Worm (Caenorhabditis elegans): Measurements from ENCODE around the gene ify-1.

The ify-1 gene

DNA sequence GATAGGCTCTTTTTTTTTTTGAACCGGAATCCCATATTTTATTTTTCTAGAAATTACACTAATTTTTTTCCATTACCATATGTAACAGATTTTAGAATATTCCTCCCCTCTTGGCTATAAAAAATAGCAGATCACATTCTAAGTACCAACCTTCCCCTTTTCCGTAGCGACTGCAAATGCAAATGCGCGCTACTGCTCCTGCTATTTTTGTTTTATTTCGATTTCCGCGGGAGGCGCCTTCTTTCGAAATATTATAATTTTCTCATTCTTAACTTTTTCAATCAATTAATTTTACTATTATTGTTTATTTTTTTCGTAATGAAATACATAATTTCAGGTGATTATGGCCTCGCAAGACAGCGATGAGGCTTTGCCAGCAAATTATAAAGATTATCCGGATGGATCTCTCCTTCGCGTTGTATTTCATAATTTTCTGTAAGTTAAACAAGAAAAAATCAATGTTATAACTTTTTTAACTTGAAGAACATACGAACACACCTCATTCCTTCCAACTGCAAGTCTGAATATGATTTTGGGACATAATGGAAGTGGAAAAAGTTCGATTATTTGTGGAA is 6.9 kb upstream of the ify-1 start, which contains the start of gene smc-5 (continued):
- TF ChIP-seq unc-42 (tag; optimal IDR thresholded peaks at IDR 0.05) = peak; percentile 56
- TF ChIP-seq ceh-34 (tag; optimal IDR thresholded peaks at IDR 0.05) = peak; percentile 68
- no peak for TF ChIP-seq pha-4 (tag; optimal IDR thresholded peaks at IDR 0.05)
- TF ChIP-seq npax-4 (tag; optimal IDR thresholded peaks at IDR 0.05) = no peak
- TF ChIP-seq pha-2 (tag; optimal IDR thresholded peaks at IDR 0.05) = no peak

DNA sequence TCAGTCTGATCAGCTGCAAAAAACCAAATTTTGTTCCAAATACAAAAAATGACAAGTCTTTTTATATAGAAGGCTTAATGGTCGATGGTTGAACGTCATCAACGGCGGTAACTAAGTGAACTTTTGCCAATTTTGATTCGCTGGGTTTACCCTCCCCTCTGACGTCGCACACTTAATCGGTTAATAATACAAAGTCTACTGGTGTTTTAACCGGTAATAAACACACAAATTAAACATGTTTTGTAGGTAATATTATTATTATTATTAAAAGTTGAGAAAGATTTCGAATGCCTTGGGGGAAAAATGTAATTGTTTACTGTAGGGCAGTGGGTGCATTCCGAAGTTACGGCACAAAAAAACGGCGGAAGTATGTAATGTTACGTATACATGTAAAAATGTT is 5.7 kb upstream of the ify-1 start, which contains the start of gene pho-12:
TSS of gene pho-12 (minus strand) at position 101 of the 400 bp plus-strand sequence.
- TF ChIP-seq rnt-1 (tag; optimal IDR thresholded peaks at IDR 0.05) (no peak), T23F11.4 (GFP tag; optimal IDR thresholded peaks at IDR 0.05) (no peak), unc-42 (tag; optimal IDR thresholded peaks at IDR 0.05) (no peak), odd-2 (tag; optimal IDR thresholded peaks at IDR 0.05) (no peak), ama-1 (optimal IDR thresholded peaks at IDR 0.05) (no peak), ref-2 (tag; optimal IDR thresholded peaks at IDR 0.05) (no peak), ceh-18 (tag; optimal IDR thresholded peaks at IDR 0.05) (no peak), ceh-9 (tag; optimal IDR thresholded peaks at IDR 0.05) (no peak), C38D4.7 (GFP tag; optimal IDR thresholded peaks at IDR 0.05) (no peak), ahr-1 (tag; optimal IDR thresholded peaks at IDR 0.05) (no peak), fkh-6 (tag; optimal IDR thresholded peaks at IDR 0.05) (no peak), pat-9 (tag; optimal IDR thresholded peaks at IDR 0.05) (no peak), dve-1 (tag; optimal IDR thresholded peaks at IDR 0.05) (no peak)

DNA sequence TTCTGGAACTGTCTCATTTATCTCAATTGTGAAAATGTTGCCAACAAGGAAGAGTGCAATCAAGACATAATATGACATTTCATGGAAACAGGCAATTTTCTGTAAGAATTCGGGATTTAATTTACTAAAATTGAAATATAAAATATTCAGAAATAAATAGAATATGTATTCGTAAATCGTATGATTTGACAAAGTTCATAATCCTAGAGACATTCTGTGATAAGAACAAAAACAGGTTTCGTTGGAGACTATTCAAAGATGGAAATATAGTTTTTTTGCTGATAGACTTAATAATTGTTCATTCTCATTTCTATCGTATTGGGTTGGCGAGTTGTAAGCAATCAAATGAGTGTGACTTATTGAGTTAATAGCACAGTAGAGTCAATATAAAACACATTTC is 3.1 kb upstream of the ify-1 start, which contains the start of gene C27A2.12:
TSS of gene C27A2.12 (minus strand) at position 101 of the 400 bp plus-strand sequence.
- no peak for TF ChIP-seq pros-1 (tag; optimal IDR thresholded peaks at IDR 0.05)
- no peak for TF ChIP-seq mec-3 (tag; optimal IDR thresholded peaks at IDR 0.05; ENCODE audit: borderline replicate concordance)
- TF ChIP-seq ceh-22 (tag; optimal IDR thresholded peaks at IDR 0.05) = no peak
- TF ChIP-seq ceh-30 (tag; optimal IDR thresholded peaks at IDR 0.05) = no peak
- TF ChIP-seq unc-55 (GFP tag; optimal IDR thresholded peaks at IDR 0.05) = no peak
- TF ChIP-seq pax-1 (tag; optimal IDR thresholded peaks at IDR 0.05) = no peak
- TF ChIP-seq npax-4 (tag; optimal IDR thresholded peaks at IDR 0.05) = no peak
- no peak for TF ChIP-seq hlh-6 (tag; optimal IDR thresholded peaks at IDR 0.05)
- no peak for TF ChIP-seq hlh-8 (tag; optimal IDR thresholded peaks at IDR 0.05)
- no peak for TF ChIP-seq F13H6.1 (tag; optimal IDR thresholded peaks at IDR 0.05)
- TF ChIP-seq ceh-45 (GFP tag; IDR thresholded peaks at IDR 0.05) = no peak
- no peak for TF ChIP-seq lim-6 (tag; optimal IDR thresholded peaks at IDR 0.05)

DNA sequence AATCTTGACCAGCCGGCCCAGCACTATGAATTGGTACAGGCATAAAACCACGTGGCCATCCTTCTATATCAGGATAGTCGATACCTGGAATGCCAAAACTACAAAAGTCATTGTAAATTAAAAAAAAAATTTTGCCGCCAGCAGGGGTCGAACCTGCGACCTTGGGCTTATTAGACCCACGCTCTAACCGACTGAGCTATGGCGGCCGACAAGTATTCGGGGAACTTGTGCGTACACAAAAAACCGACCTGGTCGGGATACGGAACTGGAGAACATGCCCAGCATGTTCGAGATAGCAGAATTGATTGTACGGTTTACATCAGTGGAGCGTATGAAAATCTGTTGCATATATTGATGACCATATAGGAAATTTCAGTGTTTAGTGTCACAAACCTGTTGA is 2.3 kb upstream of the ify-1 start:
- TF ChIP-seq pat-9 (tag; optimal IDR thresholded peaks at IDR 0.05) (no peak), sdc-2 (tag; optimal IDR thresholded peaks at IDR 0.05) (no peak), unc-55 (GFP tag; optimal IDR thresholded peaks at IDR 0.05) (no peak), pha-4 (tag; optimal IDR thresholded peaks at IDR 0.05) (no peak), pqm-1 (tag; optimal IDR thresholded peaks at IDR 0.05) (no peak), nhr-232 (tag; optimal IDR thresholded peaks at IDR 0.05) (peak; percentile 35), ref-2 (tag; optimal IDR thresholded peaks at IDR 0.05) (no peak), ceh-45 (GFP tag; IDR thresholded peaks at IDR 0.05) (no peak), che-1 (tag; optimal IDR thresholded peaks at IDR 0.05) (peak; percentile 46), F13H6.1 (tag; optimal IDR thresholded peaks at IDR 0.05) (no peak), syd-9 (tag; optimal IDR thresholded peaks at IDR 0.05) (no peak), unc-86 (tag; optimal IDR thresholded peaks at IDR 0.05) (no peak), nhr-11 (tag; optimal IDR thresholded peaks at IDR 0.05) (no peak), sox-4 (tag; optimal IDR thresholded peaks at IDR 0.05) (peak; percentile 9), ceh-9 (tag; optimal IDR thresholded peaks at IDR 0.05) (no peak), ceh-30 (tag; optimal IDR thresholded peaks at IDR 0.05) (no peak), ceh-34 (tag; optimal IDR thresholded peaks at IDR 0.05) (no peak), ztf-16 (tag; optimal IDR thresholded peaks at IDR 0.05) (peak; percentile 44), sox-2 (GFP tag; IDR thresholded peaks at IDR 0.05) (no peak), ceh-48 (tag; optimal IDR thresholded peaks at IDR 0.05) (no peak), pros-1 (tag; optimal IDR thresholded peaks at IDR 0.05) (no peak), hlh-8 (tag; optimal IDR thresholded peaks at IDR 0.05) (no peak), ceh-14 (tag; optimal IDR thresholded peaks at IDR 0.05) (no peak), ets-4 (tag; optimal IDR thresholded peaks at IDR 0.05) (no peak), elt-2 (tag; optimal IDR thresholded peaks at IDR 0.05) (peak; percentile 96), ceh-31 (tag; optimal IDR thresholded peaks at IDR 0.05) (no peak), dmd-4 (tag; optimal IDR thresholded peaks at IDR 0.05; ENCODE audit: borderline replicate concordance) (no peak), hlh-30 (tag; optimal IDR thresholded peaks at IDR 0.05; ENCODE audit: insufficient read depth) (no peak), ceh-6 (GFP tag; optimal IDR thresholded peaks at IDR 0.05) (no peak), pax-1 (tag; optimal IDR thresholded peaks at IDR 0.05) (no peak), elt-4 (tag; optimal IDR thresholded peaks at IDR 0.05) (no peak)
